Fruit fly (Drosophila melanogaster): ENCODE results near the gene CG4619.

CG4619 gene

DNA sequence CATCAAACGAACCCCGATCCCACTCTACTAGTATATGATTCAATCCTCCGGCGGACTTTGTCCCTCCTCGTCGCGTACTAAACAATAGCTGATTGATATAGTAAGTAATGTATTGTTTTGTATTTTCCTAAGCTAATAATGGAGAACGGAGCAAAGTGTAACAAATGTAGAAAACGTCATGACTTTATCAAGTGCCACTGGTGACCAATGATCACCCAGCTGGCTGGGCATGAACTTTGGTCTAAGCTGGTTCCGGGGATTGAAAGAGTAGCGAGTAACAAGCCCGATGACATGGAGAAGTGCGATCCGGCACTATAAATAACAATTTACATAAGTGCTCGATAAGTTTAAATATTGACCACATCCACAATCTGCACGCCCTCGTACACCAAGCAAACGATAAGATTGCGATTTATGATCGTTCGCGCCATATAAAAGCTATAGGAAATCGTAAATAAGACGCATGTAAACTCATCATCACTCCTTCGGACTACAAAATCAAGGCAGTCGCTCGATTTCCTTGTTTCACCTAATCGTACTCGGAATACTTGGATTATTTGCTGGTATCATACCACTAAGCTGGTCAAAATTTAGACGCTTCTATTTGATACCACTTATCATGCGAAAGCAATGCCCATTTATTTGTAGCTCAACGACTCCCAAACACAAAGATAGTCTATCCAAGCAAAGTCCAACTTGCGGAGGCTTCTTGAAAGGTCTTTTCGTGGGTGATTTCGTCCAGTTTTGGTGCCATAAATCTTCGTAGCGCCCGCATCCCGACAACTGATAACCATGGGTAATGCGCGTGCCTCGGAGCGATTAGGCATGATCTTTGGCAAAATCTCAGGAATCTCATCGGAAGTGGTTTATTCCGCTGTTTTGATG, 10.8 kb downstream of the CG4619 start:
- TF ChIP-seq Myc (optimal IDR thresholded peaks at IDR 0.05) (no peak), Sp1 (GFP tag; optimal IDR thresholded peaks at IDR 0.05) (peak; percentile 1), h (GFP tag; optimal IDR thresholded peaks at IDR 0.05) (peak; percentile 28)

DNA sequence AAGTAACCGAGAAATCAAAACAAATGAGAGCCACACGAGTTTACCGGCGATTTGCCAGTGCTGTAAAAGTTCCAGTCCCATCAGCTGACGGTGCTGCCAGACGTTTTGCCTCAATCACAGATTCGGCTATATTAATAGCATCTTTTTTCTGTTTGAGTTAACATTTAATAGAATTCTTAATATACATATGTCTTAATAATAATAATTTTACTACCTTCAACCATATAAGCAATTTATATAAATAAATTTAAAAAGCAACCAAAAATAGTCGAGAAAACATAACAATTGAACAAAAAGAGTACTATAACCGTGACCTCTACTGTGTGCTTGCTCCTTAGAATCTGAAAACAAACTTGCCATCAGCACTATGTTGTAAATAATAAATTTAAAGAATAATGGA, 15.5 kb downstream of the CG4619 start, which contains the start of the genes CG13126 and CG4709:
Gene CG13126, minus strand, starts transcription at position 63 of the 400 bp plus-strand sequence.
Gene CG4709, plus strand, starts transcription at position 207 of the 400 bp plus-strand sequence.
- TF ChIP-seq dmrt93B (GFP tag; optimal IDR thresholded peaks at IDR 0.05) = peak; percentile 79
- peak; percentile 77 for TF ChIP-seq sv (GFP tag; optimal IDR thresholded peaks at IDR 0.05)
- TF ChIP-seq Hr83 (GFP tag; optimal IDR thresholded peaks at IDR 0.05; ENCODE audit: poor library complexity, severe bottlenecking) = peak; percentile 73
- peak; percentile 85 for TF ChIP-seq sage (GFP tag; optimal IDR thresholded peaks at IDR 0.05)
- no peak for TF ChIP-seq dl (GFP tag; optimal IDR thresholded peaks at IDR 0.05; ENCODE audit: insufficient read depth in 1 of 2, partially characterized antibody in 2 of 2)
- TF ChIP-seq jim (GFP tag; optimal IDR thresholded peaks at IDR 0.05) = no peak
- no peak for TF ChIP-seq CG32264 (GFP tag; optimal IDR thresholded peaks at IDR 0.05)
- TF ChIP-seq HLH106 (tag; optimal IDR thresholded peaks at IDR 0.05) = peak; percentile 95
- TF ChIP-seq Rel (GFP tag; optimal IDR thresholded peaks at IDR 0.05) = peak; percentile 27
- TF ChIP-seq Rel (tag; optimal IDR thresholded peaks at IDR 0.05) = peak; percentile 77
- TF ChIP-seq usp (GFP tag; optimal IDR thresholded peaks at IDR 0.05) = no peak
- TF ChIP-seq foxo (GFP tag; optimal IDR thresholded peaks at IDR 0.05) = peak in 1 of 2 experiments; percentile 92
- peak; percentile 87 for TF ChIP-seq psq (GFP tag; optimal IDR thresholded peaks at IDR 0.05)
- peak; percentile 91 for TF ChIP-seq h (GFP tag; optimal IDR thresholded peaks at IDR 0.05)
- no peak for TF ChIP-seq Hr78 (GFP tag; optimal IDR thresholded peaks at IDR 0.05)
- peak; percentile 58 for TF ChIP-seq dsf (GFP tag; optimal IDR thresholded peaks at IDR 0.05; ENCODE audit: borderline replicate concordance)
- TF ChIP-seq tai (GFP tag; optimal IDR thresholded peaks at IDR 0.05) = no peak
- peak; percentile 94 for TF ChIP-seq Sp1 (GFP tag; optimal IDR thresholded peaks at IDR 0.05)
- peak; percentile 85 for TF ChIP-seq woc (GFP tag; optimal IDR thresholded peaks at IDR 0.05)
- TF ChIP-seq Dif (GFP tag; optimal IDR thresholded peaks at IDR 0.05; ENCODE audit: partially characterized antibody) = no peak
- TF ChIP-seq Dfd (GFP tag; optimal IDR thresholded peaks at IDR 0.05) = no peak
- TF ChIP-seq br (GFP tag; optimal IDR thresholded peaks at IDR 0.05) = peak; percentile 71
- peak; percentile 32 for TF ChIP-seq Myc (optimal IDR thresholded peaks at IDR 0.05)
- TF ChIP-seq GATAd (GFP tag; optimal IDR thresholded peaks at IDR 0.05) = peak; percentile 54
- TF ChIP-seq Vsx2 (GFP tag; optimal IDR thresholded peaks at IDR 0.05; ENCODE audit: partially characterized antibody) = no peak
- TF ChIP-seq pan (optimal IDR thresholded peaks at IDR 0.05) = no peak
- peak; percentile 75 for TF ChIP-seq ey (GFP tag; optimal IDR thresholded peaks at IDR 0.05)
- TF ChIP-seq fru (GFP tag; optimal IDR thresholded peaks at IDR 0.05) = peak; percentile 79
- TF ChIP-seq rgr (GFP tag; optimal IDR thresholded peaks at IDR 0.05) = peak; percentile 93
- no peak for TF ChIP-seq CrebA (GFP tag; optimal IDR thresholded peaks at IDR 0.05; ENCODE audit: borderline replicate concordance)
- TF ChIP-seq brk (GFP tag; optimal IDR thresholded peaks at IDR 0.05) = peak; percentile 93
- peak; percentile 81 for TF ChIP-seq Hnf4 (GFP tag; optimal IDR thresholded peaks at IDR 0.05)
- TF ChIP-seq Abd-B (GFP tag; optimal IDR thresholded peaks at IDR 0.05) = no peak
- TF ChIP-seq OdsH (GFP tag; optimal IDR thresholded peaks at IDR 0.05) = peak; percentile 89
- TF ChIP-seq CG9705 (GFP tag; optimal IDR thresholded peaks at IDR 0.05) = peak; percentile 69
- peak; percentile 42 for TF ChIP-seq Jra (GFP tag; optimal IDR thresholded peaks at IDR 0.05)
- no peak for TF ChIP-seq Mio (GFP tag; optimal IDR thresholded peaks at IDR 0.05)
- TF ChIP-seq N (GFP tag; optimal IDR thresholded peaks at IDR 0.05) = no peak
- no peak for TF ChIP-seq lola (GFP tag; optimal IDR thresholded peaks at IDR 0.05)

Data from whole organism, wandering third instar larva.